Fruit fly (Drosophila melanogaster): Measurements from ENCODE around the gene Prps.
A peak's percentile ranks its signal among the peaks of the same experiment; 100 is the strongest.

The Prps gene

DNA sequence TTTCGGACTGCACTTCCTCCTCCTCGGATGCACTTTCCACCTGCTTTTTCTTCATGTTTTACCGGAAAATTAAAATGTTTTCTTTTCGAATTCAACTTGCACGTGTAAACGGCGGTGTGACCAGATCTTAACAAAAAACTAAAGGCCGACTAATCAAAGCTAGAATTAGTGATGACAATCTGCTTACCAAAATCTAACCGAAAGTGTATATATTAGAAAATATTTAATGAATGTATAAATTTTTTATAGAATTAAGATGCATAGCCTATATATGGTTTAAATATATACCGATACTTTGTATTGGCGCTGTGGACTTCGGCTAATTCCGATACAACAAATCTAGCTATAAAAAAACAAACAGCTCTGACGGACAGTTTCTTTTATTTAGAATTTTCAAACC lies 22.4 kb upstream of the Prps start, which contains the start of the genes CG18178 and CG14174 (continued):
- TF ChIP-seq CG11560 (tag; IDR thresholded peaks at IDR 0.05): no peak
- TF ChIP-seq gem (tag; optimal IDR thresholded peaks at IDR 0.05): peak; percentile 80
- TF ChIP-seq Atf-2 (GFP tag; optimal IDR thresholded peaks at IDR 0.05): no peak
- TF ChIP-seq CG1832 (GFP tag; optimal IDR thresholded peaks at IDR 0.05): no peak
- no peak for TF ChIP-seq sim (GFP tag; IDR thresholded peaks at IDR 0.05)
- TF ChIP-seq trh (GFP tag; optimal IDR thresholded peaks at IDR 0.05): no peak
- TF ChIP-seq Rfx (GFP tag; IDR thresholded peaks at IDR 0.05): peak; percentile 85
- no peak for TF ChIP-seq tx (GFP tag; optimal IDR thresholded peaks at IDR 0.05)
- no peak for TF ChIP-seq gro (GFP tag; optimal IDR thresholded peaks at IDR 0.05)
- no peak for TF ChIP-seq CG6765 (GFP tag; optimal IDR thresholded peaks at IDR 0.05)
- peak; percentile 59; the same call in 2 of the 3 replicates for TF ChIP-seq croc (GFP tag; conservative IDR thresholded peaks at IDR 0.05)
- TF ChIP-seq HmgD (GFP tag; optimal IDR thresholded peaks at IDR 0.05): no peak
- no peak for TF ChIP-seq run (tag; optimal IDR thresholded peaks at IDR 0.05)
- no peak for TF ChIP-seq Mes4 (GFP tag; optimal IDR thresholded peaks at IDR 0.05)
- peak; percentile 65 for TF ChIP-seq bcd (GFP tag; optimal IDR thresholded peaks at IDR 0.05)
- no peak for TF ChIP-seq Jarid2 (GFP tag; optimal IDR thresholded peaks at IDR 0.05)
- no peak for TF ChIP-seq CkIIα-i1 (GFP tag; IDR thresholded peaks at IDR 0.05)
- no peak for TF ChIP-seq Ravus (GFP tag; IDR thresholded peaks at IDR 0.05)
- TF ChIP-seq CG11398 (GFP tag; optimal IDR thresholded peaks at IDR 0.05): no peak
- peak; percentile 47 for TF ChIP-seq pzg (GFP tag; optimal IDR thresholded peaks at IDR 0.05)
- no peak for TF ChIP-seq bab2 (GFP tag; optimal IDR thresholded peaks at IDR 0.05)
- peak; percentile 78 for TF ChIP-seq CG18262 (tag; optimal IDR thresholded peaks at IDR 0.05)
- TF ChIP-seq CG7271 (tag; optimal IDR thresholded peaks at IDR 0.05): no peak
- peak; percentile 85 for TF ChIP-seq nmo (GFP tag; optimal IDR thresholded peaks at IDR 0.05)
- peak; percentile 70 for TF ChIP-seq CG9817 (tag; optimal IDR thresholded peaks at IDR 0.05)
- peak; percentile 67 for TF ChIP-seq vvl (GFP tag; IDR thresholded peaks at IDR 0.05)
- no peak for TF ChIP-seq vnd (GFP tag; IDR thresholded peaks at IDR 0.05; ENCODE audit: partially characterized antibody)
- TF ChIP-seq maf-S (GFP tag; optimal IDR thresholded peaks at IDR 0.05): no peak
- peak; percentile 83 for TF ChIP-seq grau (tag; optimal IDR thresholded peaks at IDR 0.05)
- peak; percentile 88 for TF ChIP-seq MBD-R2 (GFP tag; IDR thresholded peaks at IDR 0.05)
- TF ChIP-seq Sox102F (GFP tag; optimal IDR thresholded peaks at IDR 0.05): peak; percentile 71
- peak; percentile 61 for TF ChIP-seq D19A (tag; optimal IDR thresholded peaks at IDR 0.05)
- TF ChIP-seq CG10979 (tag; optimal IDR thresholded peaks at IDR 0.05): peak; percentile 74
- TF ChIP-seq CG2202 (tag; optimal IDR thresholded peaks at IDR 0.05): peak; percentile 28
- TF ChIP-seq chm (GFP tag; IDR thresholded peaks at IDR 0.05): no peak
- peak; percentile 69 for TF ChIP-seq CG10543 (GFP tag; optimal IDR thresholded peaks at IDR 0.05)
- no peak for TF ChIP-seq so (GFP tag; IDR thresholded peaks at IDR 0.05)
- peak; percentile 33; the same call in 1 of the 2 replicates for TF ChIP-seq Ada2b (GFP tag; IDR thresholded peaks at IDR 0.05)
- no peak for TF ChIP-seq Dad (GFP tag; optimal IDR thresholded peaks at IDR 0.05)
- no peak for TF ChIP-seq CG11456 (GFP tag; IDR thresholded peaks at IDR 0.05)
- peak in 1 of 2 experiments; percentile 76 for TF ChIP-seq dpn (GFP tag; optimal IDR thresholded peaks at IDR 0.05)
- no peak for TF ChIP-seq gsb-n (tag; optimal IDR thresholded peaks at IDR 0.05)
- no peak for TF ChIP-seq CG15011 (GFP tag; optimal IDR thresholded peaks at IDR 0.05)
- TF ChIP-seq CG17612 (GFP tag; IDR thresholded peaks at IDR 0.05): no peak
- TF ChIP-seq CG4617 (GFP tag; optimal IDR thresholded peaks at IDR 0.05; ENCODE audit: borderline replicate concordance): peak; percentile 69
- no peak for TF ChIP-seq NFAT (GFP tag; IDR thresholded peaks at IDR 0.05)
- no peak for TF ChIP-seq Tbp (GFP tag; optimal IDR thresholded peaks at IDR 0.05)
- TF ChIP-seq Dbx (GFP tag; IDR thresholded peaks at IDR 0.05): peak; percentile 70; the same call in 2 of the 3 replicates
- TF ChIP-seq Dek (tag; optimal IDR thresholded peaks at IDR 0.05): peak; percentile 47
- TF ChIP-seq CG15696 (tag; optimal IDR thresholded peaks at IDR 0.05): peak; percentile 85
- TF ChIP-seq Nf-YC (tag; optimal IDR thresholded peaks at IDR 0.05): peak; percentile 82
- TF ChIP-seq danr (GFP tag; IDR thresholded peaks at IDR 0.05): 0 out of 2 replicates have a peak, but pooled peaks have one; percentile 12

Data from whole organism, embryonic.